Fruit fly (Drosophila melanogaster): ENCODE results near the gene CG3078.

CG3078 gene

DNA sequence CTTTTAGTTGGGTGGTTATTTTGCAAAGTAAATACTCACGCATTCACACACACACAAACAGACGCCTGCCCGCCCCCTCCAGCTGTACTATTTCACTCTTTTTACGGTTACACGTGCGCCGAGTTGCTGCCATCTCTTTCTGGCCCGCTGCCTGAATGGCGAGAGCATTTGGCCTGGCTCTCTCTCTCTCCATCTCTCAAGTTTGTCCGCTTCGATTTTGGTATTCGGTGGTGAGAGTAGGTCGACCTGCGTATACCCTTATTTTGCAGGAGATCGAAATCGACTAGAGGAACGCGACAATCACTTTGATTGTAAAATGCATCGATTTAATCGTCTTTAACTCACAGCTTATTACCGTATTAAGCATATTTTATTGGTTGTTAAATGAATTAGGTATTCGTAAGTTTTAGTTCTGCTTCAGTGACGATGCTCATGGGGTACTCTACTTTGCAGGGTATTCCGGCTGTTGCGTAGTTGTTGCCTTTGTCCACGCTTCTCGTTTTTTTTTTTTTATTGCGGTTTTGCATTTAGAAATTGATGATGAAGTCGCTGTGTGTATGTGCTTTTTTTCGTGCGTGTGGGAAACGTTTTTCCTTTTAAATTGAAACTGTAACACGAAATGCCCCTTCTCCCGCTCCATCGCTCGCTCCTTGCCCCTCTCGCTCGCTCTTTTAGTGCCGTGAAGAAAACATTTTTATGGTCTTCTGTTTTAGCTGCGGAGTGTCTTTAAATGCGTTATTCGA is 44.3 kb upstream of the CG3078 start (continued):
- peak; percentile 96 for TF ChIP-seq Eip78C (GFP tag)
- TF ChIP-seq Ets21C (GFP tag; optimal IDR thresholded peaks at IDR 0.05) = peak; percentile 82
- TF ChIP-seq achi (GFP tag; optimal IDR thresholded peaks at IDR 0.05) = peak; percentile 83
- peak; percentile 74 for TF ChIP-seq CG7368 (GFP tag; optimal IDR thresholded peaks at IDR 0.05)
- peak; percentile 92 for TF ChIP-seq esn (GFP tag; optimal IDR thresholded peaks at IDR 0.05)
- peak; percentile 48 to 70 for TF ChIP-seq salr (GFP tag; optimal IDR thresholded peaks at IDR 0.05)
- peak; percentile 75 for TF ChIP-seq Sox15 (GFP tag; optimal IDR thresholded peaks at IDR 0.05)
- TF ChIP-seq CG11762 (GFP tag; optimal IDR thresholded peaks at IDR 0.05; ENCODE audit: insufficient read depth) = peak; percentile 72
- TF ChIP-seq dac (GFP tag; optimal IDR thresholded peaks at IDR 0.05) = peak; percentile 64
- peak; percentile 54 for TF ChIP-seq Eip93F (GFP tag; optimal IDR thresholded peaks at IDR 0.05)
- TF ChIP-seq CG8632 (GFP tag; optimal IDR thresholded peaks at IDR 0.05) = peak; percentile 81
- peak; percentile 28 for TF ChIP-seq fd85E (GFP tag; optimal IDR thresholded peaks at IDR 0.05)
- peak; percentile 68 for TF ChIP-seq dsx (GFP tag; optimal IDR thresholded peaks at IDR 0.05; ENCODE audit: poor library complexity, severe bottlenecking)
- TF ChIP-seq CG15336 (GFP tag; IDR thresholded peaks at IDR 0.05) = peak; percentile 87
- peak; percentile 43; the same call in 1 of the 2 replicates for TF ChIP-seq CG11294 (GFP tag; IDR thresholded peaks at IDR 0.05)
- peak; percentile 87 for TF ChIP-seq Hr39 (GFP tag; optimal IDR thresholded peaks at IDR 0.05)
- TF ChIP-seq fkh (GFP tag; optimal IDR thresholded peaks at IDR 0.05) = peak; percentile 86
- peak; percentile 76 for TF ChIP-seq CG1621 (tag; optimal IDR thresholded peaks at IDR 0.05)
- peak; percentile 86 for TF ChIP-seq Hr4 (GFP tag; optimal IDR thresholded peaks at IDR 0.05)

DNA sequence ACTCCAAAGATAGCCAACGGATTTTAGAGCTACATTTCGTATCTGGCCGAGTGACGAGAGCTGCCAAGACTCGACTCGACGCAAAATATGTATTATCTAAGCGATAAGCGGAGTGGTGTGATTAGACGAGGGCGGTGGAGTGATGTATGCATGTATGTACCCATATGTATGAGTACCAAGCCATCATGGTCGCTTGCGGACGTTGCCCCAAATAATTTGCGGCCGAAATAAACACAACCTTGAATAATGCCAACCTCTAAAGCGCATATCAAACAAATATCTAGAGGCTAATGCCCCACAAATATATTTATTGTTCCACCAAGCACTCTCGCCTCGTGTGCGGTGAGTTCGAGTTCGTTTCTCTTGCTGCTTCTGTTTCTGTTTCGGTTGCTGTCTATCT is 43.2 kb upstream of the CG3078 start:
- TF ChIP-seq CG6276 (GFP tag; optimal IDR thresholded peaks at IDR 0.05) (no peak), vri (GFP tag; optimal IDR thresholded peaks at IDR 0.05) (peak; percentile 81)

DNA sequence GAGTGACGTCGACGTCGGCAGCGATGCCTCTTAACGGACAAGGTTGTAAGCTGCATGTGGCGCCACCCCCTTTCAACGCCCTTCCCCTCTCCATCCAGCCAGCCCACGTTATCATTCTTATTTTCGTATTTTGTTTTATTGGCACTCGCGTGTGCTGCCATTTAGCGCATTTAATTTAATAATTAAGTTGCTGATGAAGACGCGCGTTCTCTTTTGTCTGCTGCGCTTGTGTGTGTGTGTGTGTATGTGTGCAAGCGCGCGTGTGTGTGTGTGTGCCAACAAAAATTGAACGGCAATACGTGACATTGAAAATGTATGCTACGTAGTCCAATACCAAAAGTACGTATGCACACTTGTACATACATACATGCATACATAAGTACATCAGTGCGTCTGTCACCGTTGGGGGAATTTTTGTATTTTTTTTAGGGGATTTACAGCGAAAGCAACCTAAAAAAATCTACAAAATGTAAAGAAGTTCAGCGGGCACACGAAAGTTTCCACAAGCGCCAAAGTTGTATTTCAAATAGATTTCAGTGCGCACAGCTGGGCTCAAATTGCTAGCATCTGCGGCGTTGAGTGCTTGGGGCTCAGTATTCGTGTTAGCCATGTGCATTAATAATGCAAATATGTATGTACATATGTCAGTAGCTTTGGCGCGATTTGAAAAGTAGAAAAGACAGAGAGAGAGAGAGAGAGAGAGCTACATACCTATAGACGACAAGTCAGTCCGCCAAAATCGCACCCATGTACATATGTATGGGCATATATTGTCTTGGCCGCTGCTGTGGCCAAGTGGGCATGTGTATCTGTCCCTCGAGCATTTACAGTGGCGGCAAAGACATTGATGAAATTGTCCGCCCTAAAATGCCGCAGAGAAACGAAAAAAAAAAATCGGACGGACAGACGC is 42.2 kb upstream of the CG3078 start:
- TF ChIP-seq fd59A (GFP tag; optimal IDR thresholded peaks at IDR 0.05) = peak; percentile 62
- TF ChIP-seq CG3032 (tag; optimal IDR thresholded peaks at IDR 0.05) = peak; percentile 58
- TF ChIP-seq Sox102F (GFP tag; optimal IDR thresholded peaks at IDR 0.05) = peak; percentile 69
- peak; percentile 62 for TF ChIP-seq Lpt (GFP tag; optimal IDR thresholded peaks at IDR 0.05)
- peak; percentile 73 for TF ChIP-seq net (GFP tag; optimal IDR thresholded peaks at IDR 0.05)
- TF ChIP-seq topi (GFP tag; optimal IDR thresholded peaks at IDR 0.05) = peak; percentile 77
- peak; percentile 66 for TF ChIP-seq CG8632 (GFP tag; optimal IDR thresholded peaks at IDR 0.05)
- TF ChIP-seq OdsH (GFP tag; optimal IDR thresholded peaks at IDR 0.05) = peak; percentile 62
- TF ChIP-seq Met (GFP tag; optimal IDR thresholded peaks at IDR 0.05) = peak; percentile 73
- peak; percentile 2 for TF ChIP-seq CG16779 (tag; optimal IDR thresholded peaks at IDR 0.05)
- peak; percentile 75 for TF ChIP-seq CG6276 (GFP tag; optimal IDR thresholded peaks at IDR 0.05)
- TF ChIP-seq CG11762 (GFP tag; optimal IDR thresholded peaks at IDR 0.05; ENCODE audit: insufficient read depth) = peak; percentile 57
- peak; percentile 64 for TF ChIP-seq cyc (GFP tag; optimal IDR thresholded peaks at IDR 0.05)
- TF ChIP-seq salr (GFP tag; optimal IDR thresholded peaks at IDR 0.05) = peak; percentile 36 to 54
- peak in 1 of 2 experiments; percentile 15 for TF ChIP-seq ss (GFP tag; optimal IDR thresholded peaks at IDR 0.05)
- peak; percentile 73 for TF ChIP-seq Hr39 (GFP tag; optimal IDR thresholded peaks at IDR 0.05)
- peak; percentile 41 for TF ChIP-seq dsx (GFP tag; optimal IDR thresholded peaks at IDR 0.05; ENCODE audit: poor library complexity, severe bottlenecking)
- TF ChIP-seq achi (GFP tag; optimal IDR thresholded peaks at IDR 0.05) = peak; percentile 63
- TF ChIP-seq fkh (GFP tag; optimal IDR thresholded peaks at IDR 0.05) = peak; percentile 33
- peak; percentile 74 for TF ChIP-seq esn (GFP tag; optimal IDR thresholded peaks at IDR 0.05)
- TF ChIP-seq Sox15 (GFP tag; optimal IDR thresholded peaks at IDR 0.05) = peak; percentile 72
- TF ChIP-seq Ets21C (GFP tag; optimal IDR thresholded peaks at IDR 0.05) = peak; percentile 58
- peak; percentile 51; the same call in 1 of the 2 replicates for TF ChIP-seq CG11294 (GFP tag; IDR thresholded peaks at IDR 0.05)
- peak; percentile 75 for TF ChIP-seq CG6792 (GFP tag; optimal IDR thresholded peaks at IDR 0.05)
- no peak for TF ChIP-seq Blimp-1 (GFP tag; optimal IDR thresholded peaks at IDR 0.05)
- TF ChIP-seq fd85E (GFP tag; optimal IDR thresholded peaks at IDR 0.05) = no peak
- TF ChIP-seq Eip93F (GFP tag; optimal IDR thresholded peaks at IDR 0.05) = no peak
- TF ChIP-seq CG6163 (GFP tag; IDR thresholded peaks at IDR 0.05) = peak; percentile 80
- TF ChIP-seq Gug (GFP tag; IDR thresholded peaks at IDR 0.05) = peak; percentile 66; the same call in 1 of the 2 replicates
- peak; percentile 66 for TF ChIP-seq CG7368 (GFP tag; optimal IDR thresholded peaks at IDR 0.05)
- peak; percentile 64 for TF ChIP-seq CG10669 (GFP tag; optimal IDR thresholded peaks at IDR 0.05)
- TF ChIP-seq CG10631 (GFP tag; optimal IDR thresholded peaks at IDR 0.05) = peak; percentile 64
- TF ChIP-seq CG8319 (GFP tag; optimal IDR thresholded peaks at IDR 0.05) = peak; percentile 49
- TF ChIP-seq spab (GFP tag; optimal IDR thresholded peaks at IDR 0.05) = peak; percentile 40
